Worm (Caenorhabditis elegans): Measurements from ENCODE around the gene F07E5.8.

ce11 chrII:2090605-2091004 is 15.2 kb upstream of the F07E5.8 start, which contains the start of gene trpl-5:
- TF ChIP-seq lsy-2 (tag; optimal IDR thresholded peaks at IDR 0.05) (no peak), F49E8.2 (tag; optimal IDR thresholded peaks at IDR 0.05; ENCODE audit: borderline replicate concordance) (no peak), nhr-102 (tag; optimal IDR thresholded peaks at IDR 0.05) (no peak), lin-39 (tag; optimal IDR thresholded peaks at IDR 0.05) (no peak)
